Fruit fly (Drosophila melanogaster) whole organism, embryonic: ENCODE results near the gene CG31121.

Source experiments
- CG33557 ChIP-seq: fragments of 200-800 bp; sonication (Bioruptor generic); optimal IDR thresholded peaks from 2 replicates; lab custom pipeline; 2019; ENCODE audit warnings: missing biosample characterization, mild to moderate bottlenecking, missing genetic modification characterization, moderate library complexity
- CG5180 ChIP-seq: fragments of 200-800 bp; sonication (Bioruptor generic); optimal IDR thresholded peaks from 3 replicates; lab custom pipeline; 2017; ENCODE audit warnings: missing biosample characterization, missing genetic modification characterization, mild to moderate bottlenecking, moderate library complexity, missing genetic modification reagents
- CG8281 ChIP-seq: fragments of 200-800 bp; sonication (Bioruptor generic); optimal IDR thresholded peaks from 2 replicates; lab custom pipeline; 2018; ENCODE audit warnings: missing biosample characterization, mild to moderate bottlenecking, missing genetic modification characterization, moderate library complexity
- CG8478 ChIP-seq: fragments of >200 bp; optimal IDR thresholded peaks from 2 replicates; lab custom pipeline; 2018
- pan ChIP-seq, 4 experiments: fragments of >200 bp in 3 of 4; fragments of 200-800 bp in 1 of 4; sonication (Bioruptor generic) in 1 of 4; optimal IDR thresholded peaks in 3 of 4; IDR thresholded peaks in 1 of 4; 2 replicates each; pipeline versions ENCODE4 v1.3.6 to Lab custom; 2017 to 2022; ENCODE audit warnings: missing biosample characterization in 2 of 4, missing genetic modification characterization in 2 of 4, mixed read lengths in 1 of 4

DNA sequence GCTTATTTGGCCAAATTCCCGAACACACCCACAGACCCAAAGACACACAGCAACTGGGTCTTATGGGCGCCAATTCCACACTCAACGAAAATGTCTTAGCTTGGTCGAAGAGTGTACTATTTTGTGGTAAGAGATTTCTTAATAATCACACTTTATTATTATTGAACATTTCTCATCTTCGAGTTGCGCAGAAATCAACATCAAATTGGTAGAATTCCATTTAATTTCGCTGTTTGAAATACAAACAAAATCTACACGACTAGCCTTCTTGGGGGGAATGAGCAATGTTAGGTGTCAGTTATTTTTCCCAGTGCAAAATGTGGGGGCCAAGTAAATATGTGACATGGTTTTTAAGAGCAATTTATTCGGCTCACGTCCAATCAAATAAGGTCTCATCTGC is 3.5 kb downstream of the CG31121 start:
- TF ChIP-seq CG8281 (tag; lab: Kevin White, UChicago) (no peak), CG5180 (GFP tag; lab: Kevin White, UChicago) (no peak), pan (optimal IDR thresholded peaks at IDR 0.05; lab: Kevin White, UChicago) (no peak), pan (GFP tag; optimal IDR thresholded peaks at IDR 0.05 in 1 of 2, IDR thresholded peaks at IDR 0.05 in 1 of 2) (no peak), CG33557 (GFP tag; lab: Kevin White, UChicago) (no peak), CG8478 (lab: Kevin White, UChicago) (no peak)
